Fruit fly (Drosophila melanogaster) whole organism, adult: ENCODE measurements around the gene Eogt.

ENCODE experiments used
- CG11617 ChIP-seq: fragments of 200-800 bp; sonication (Bioruptor generic); optimal IDR thresholded peaks from 2 replicates; lab custom pipeline; 2017; ENCODE audit warnings: mild to moderate bottlenecking, missing biosample characterization, missing genetic modification reagents, missing genetic modification characterization
- CG12768 ChIP-seq: fragments of 200-800 bp; sonication (Bioruptor generic); optimal IDR thresholded peaks from 2 replicates; lab custom pipeline; 2017; ENCODE audit warnings: missing biosample characterization, missing genetic modification characterization, mild to moderate bottlenecking, moderate library complexity, missing genetic modification reagents
- CG14711 ChIP-seq: fragments of 200-800 bp; sonication (Bioruptor generic); optimal IDR thresholded peaks from 2 replicates; lab custom pipeline; 2018; ENCODE audit warnings: missing biosample characterization, mild to moderate bottlenecking, missing genetic modification characterization, moderate library complexity
- CG1620 ChIP-seq: fragments of 200-800 bp; sonication (Bioruptor generic); optimal IDR thresholded peaks from 2 replicates; lab custom pipeline; 2016; ENCODE audit warnings: missing biosample characterization, missing genetic modification characterization
- CG33017 ChIP-seq: fragments of 200-800 bp; sonication (Bioruptor generic); optimal IDR thresholded peaks from 2 replicates; lab custom pipeline; 2018; ENCODE audit warnings: missing biosample characterization, mild to moderate bottlenecking, missing genetic modification characterization, moderate library complexity
- CG5204 ChIP-seq: fragments of 200-800 bp; sonication (Bioruptor generic); optimal IDR thresholded peaks from 2 replicates; lab custom pipeline; 2016; ENCODE audit warnings: missing biosample characterization, missing genetic modification characterization
- CG7045 ChIP-seq: fragments of 200-800 bp; sonication (Bioruptor generic); optimal IDR thresholded peaks from 2 replicates; lab custom pipeline; 2017; ENCODE audit warnings: missing biosample characterization, mild to moderate bottlenecking, missing genetic modification characterization
- CG7101 ChIP-seq: fragments of 200-800 bp; sonication (Bioruptor generic); optimal IDR thresholded peaks from 2 replicates; lab custom pipeline; 2018; ENCODE audit warnings: missing biosample characterization, mild to moderate bottlenecking, missing genetic modification characterization, moderate library complexity
- Clk ChIP-seq: fragments of 200-800 bp; sonication (Bioruptor generic); optimal IDR thresholded peaks from 2 replicates; lab custom pipeline; 2017; ENCODE audit warnings: missing biosample characterization, missing genetic modification characterization
- Crg-1 ChIP-seq: fragments of 200-800 bp; sonication (Bioruptor generic); optimal IDR thresholded peaks from 2 replicates; lab custom pipeline; 2016; ENCODE audit warnings: missing biosample characterization, missing genetic modification characterization
- Hr96 ChIP-seq: fragments of 200-800 bp; sonication (Bioruptor generic); optimal IDR thresholded peaks from 2 replicates; lab custom pipeline; 2016; ENCODE audit warnings: missing biosample characterization, missing genetic modification characterization
- Mnt ChIP-seq: fragments of 200-800 bp; sonication (Bioruptor generic); optimal IDR thresholded peaks from 2 replicates; lab custom pipeline; 2016; ENCODE audit warnings: missing biosample characterization, mild to moderate bottlenecking, missing genetic modification characterization
- bab1 ChIP-seq: fragments of 200-800 bp; sonication (Bioruptor generic); optimal IDR thresholded peaks from 3 replicates; lab custom pipeline; 2019; ENCODE audit warnings: missing biosample characterization, mild to moderate bottlenecking, missing genetic modification characterization, moderate library complexity
- cic ChIP-seq: fragments of 200-800 bp; sonication (Bioruptor generic); optimal IDR thresholded peaks from 2 replicates; lab custom pipeline; 2017; ENCODE audit warnings: missing biosample characterization, mild to moderate bottlenecking, missing genetic modification characterization, moderate library complexity
- cnc ChIP-seq, 2 experiments: fragments of >200 bp; optimal IDR thresholded peaks; 2 replicates each; lab custom pipeline; 2017
- kay ChIP-seq: fragments of 200-800 bp; sonication (Bioruptor generic); peaks from one replicate; lab custom pipeline; 2016; ENCODE audit warnings: missing biosample characterization, missing genetic modification characterization, borderline replicate concordance
- ovo ChIP-seq: fragments of 200-800 bp; sonication (Bioruptor generic); optimal IDR thresholded peaks from 2 replicates; lab custom pipeline; 2016; ENCODE audit warnings: missing biosample characterization, missing genetic modification characterization
- pad ChIP-seq: fragments of 200-800 bp; sonication (Bioruptor generic); optimal IDR thresholded peaks from 3 replicates; lab custom pipeline; 2017; ENCODE audit warnings: missing biosample characterization, missing genetic modification characterization, mild to moderate bottlenecking, moderate library complexity, missing genetic modification reagents
- tj ChIP-seq: fragments of 200-800 bp; sonication (Bioruptor generic); optimal IDR thresholded peaks from 3 replicates; lab custom pipeline; 2017; ENCODE audit warnings: missing biosample characterization, mild to moderate bottlenecking, missing genetic modification characterization, moderate library complexity
- toe ChIP-seq: fragments of 200-800 bp; sonication (Bioruptor generic); optimal IDR thresholded peaks from 2 replicates; lab custom pipeline; 2016; ENCODE audit warnings: missing biosample characterization, missing genetic modification characterization

Gene Eogt

DNA sequence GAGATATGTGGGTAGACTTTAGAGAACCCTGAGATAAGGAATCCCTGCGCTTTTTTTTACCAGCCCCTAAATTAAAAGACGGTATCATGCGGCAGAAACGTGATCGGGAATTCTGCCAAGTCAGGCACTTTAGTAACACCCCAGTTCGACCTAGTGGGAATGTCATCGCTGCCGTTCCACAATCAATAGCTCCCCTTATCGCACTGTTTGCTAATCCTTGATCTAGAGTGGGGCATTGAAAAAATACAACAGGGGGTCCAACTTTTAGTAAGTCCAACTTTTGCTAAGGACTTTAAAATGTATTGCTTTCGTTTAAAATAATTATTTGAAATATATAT lies 8.8 kb upstream of the Eogt start:
- TF ChIP-seq cnc (optimal IDR thresholded peaks at IDR 0.05; lab: Kevin White, UChicago) (peak; percentile 38 to 93), CG7045 (GFP tag; lab: Kevin White, UChicago) (no peak), CG11617 (GFP tag; lab: Kevin White, UChicago) (no peak), toe (GFP tag; lab: Kevin White, UChicago) (no peak), tj (GFP tag; lab: Kevin White, UChicago) (peak; percentile 62), CG7101 (no peak), kay (peak; percentile 65), CG1620 (GFP tag; lab: Kevin White, UChicago) (no peak)

DNA sequence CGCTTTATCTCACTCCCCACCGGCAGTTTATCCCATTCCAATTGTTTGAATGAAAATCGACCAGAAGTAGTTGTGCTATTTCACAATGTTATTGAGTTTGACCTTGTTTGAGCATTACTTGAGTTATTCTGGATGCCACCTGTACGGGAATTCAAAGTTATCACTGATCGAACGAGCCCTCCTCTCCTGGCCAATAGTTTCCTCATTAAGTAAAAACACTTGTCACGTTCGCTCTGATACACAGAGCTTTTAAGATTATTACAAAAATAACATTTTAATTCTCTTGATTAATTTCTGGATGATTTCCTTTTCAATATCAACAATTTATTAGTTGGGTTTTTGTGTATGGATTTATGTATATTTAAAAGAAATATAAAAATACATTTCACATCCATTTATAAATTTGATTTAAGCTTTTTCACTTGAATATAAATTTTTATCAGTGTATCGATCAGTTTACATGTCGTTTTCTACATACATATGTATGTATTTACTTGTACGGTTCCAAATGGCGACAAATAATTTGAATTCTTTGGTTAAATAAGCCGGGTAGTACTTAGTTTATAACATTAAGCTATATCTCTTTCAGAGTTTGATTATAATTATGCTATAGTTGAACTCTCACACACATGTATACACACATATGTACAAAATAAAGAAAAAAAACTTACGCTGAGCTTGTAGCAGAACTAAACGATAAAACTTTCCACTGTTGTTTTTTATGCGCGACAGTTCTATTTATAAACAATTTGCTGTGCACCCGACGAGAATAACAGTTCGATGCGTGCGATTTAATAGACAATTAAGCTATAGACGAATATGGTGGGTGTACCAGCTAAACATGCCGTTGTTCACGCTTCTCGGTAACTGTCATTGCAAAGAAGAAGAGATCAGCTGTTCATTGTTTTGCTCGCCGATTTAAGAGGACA lies 6.8 kb upstream of the Eogt start, which contains the start of the genes CG3609 and CG15390:
TSS of gene CG3609 (minus strand) at position 810 of the 929 bp plus-strand sequence.
TSS of gene CG15390 (plus strand) at position 896 of the 929 bp plus-strand sequence.
- peak; percentile 94 for TF ChIP-seq bab1 (GFP tag; lab: Kevin White, UChicago)
- TF ChIP-seq ovo: peak; percentile 79
- peak in 1 of 2 experiments; percentile 38 for TF ChIP-seq cnc (optimal IDR thresholded peaks at IDR 0.05; lab: Kevin White, UChicago)
- no peak for TF ChIP-seq kay
- peak; percentile 89 for TF ChIP-seq Hr96 (GFP tag; lab: Kevin White, UChicago)
- TF ChIP-seq CG1620 (GFP tag; lab: Kevin White, UChicago): peak; percentile 95
- TF ChIP-seq Mnt: peak; percentile 96
- TF ChIP-seq CG7101: peak; percentile 83
- peak; percentile 86 for TF ChIP-seq cic
- peak; percentile 62 for TF ChIP-seq pad (GFP tag; lab: Kevin White, UChicago)
- TF ChIP-seq Crg-1 (GFP tag; lab: Kevin White, UChicago): peak; percentile 86
- peak; percentile 92 for TF ChIP-seq CG33017
- peak; percentile 90 for TF ChIP-seq toe (GFP tag; lab: Kevin White, UChicago)
- TF ChIP-seq CG7045 (GFP tag; lab: Kevin White, UChicago): peak; percentile 78
- TF ChIP-seq Clk (GFP tag; lab: Kevin White, UChicago): no peak
- TF ChIP-seq CG14711 (tag; lab: Kevin White, UChicago): peak; percentile 65
- TF ChIP-seq tj (GFP tag; lab: Kevin White, UChicago): peak; percentile 67
- peak; percentile 88 for TF ChIP-seq CG5204 (GFP tag; lab: Kevin White, UChicago)
- peak; percentile 86 for TF ChIP-seq CG11617 (GFP tag; lab: Kevin White, UChicago)
- TF ChIP-seq CG12768 (GFP tag; lab: Kevin White, UChicago): peak; percentile 78

DNA sequence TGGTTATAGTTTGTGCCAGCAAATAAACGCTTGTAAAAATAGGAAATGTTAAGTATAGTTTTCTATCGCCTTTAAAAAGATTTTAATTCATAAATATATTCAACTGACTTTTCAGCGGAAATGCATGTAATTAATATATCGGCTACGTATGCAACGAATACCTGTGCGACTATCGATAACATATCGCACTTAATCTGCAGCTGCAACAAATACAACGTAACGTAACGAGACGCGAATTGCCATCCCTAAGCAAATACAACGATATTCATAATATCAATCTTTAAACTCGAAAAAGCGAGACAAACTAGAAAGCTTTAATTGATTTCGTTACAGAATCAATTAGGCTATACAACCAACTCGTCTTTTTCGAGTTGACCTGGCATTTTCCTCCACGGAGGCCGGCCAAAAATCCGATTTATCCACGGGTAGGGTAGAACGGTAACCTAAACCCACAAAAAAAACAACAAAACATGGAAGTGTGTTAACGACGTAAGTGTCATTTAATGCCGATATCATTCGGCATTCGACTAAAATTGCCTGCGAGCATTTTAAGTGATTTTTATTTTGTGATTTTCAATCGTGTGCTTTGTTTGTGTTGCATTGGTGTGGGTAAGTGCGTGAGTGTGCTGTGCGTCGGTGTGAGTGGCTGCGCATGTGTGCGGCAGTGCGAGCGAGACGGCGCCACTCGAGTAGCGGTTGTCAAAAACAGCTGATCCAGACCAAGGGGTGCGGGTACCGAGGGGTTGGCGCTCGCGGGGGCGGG lies 5.1 kb upstream of the Eogt start, which contains the start of gene Atxn7:
TSS of gene Atxn7 (plus strand) at position 187 of the 763 bp plus-strand sequence.
- TF ChIP-seq cnc (optimal IDR thresholded peaks at IDR 0.05; lab: Kevin White, UChicago) (no peak), Mnt (peak; percentile 70), Crg-1 (GFP tag; lab: Kevin White, UChicago) (peak; percentile 84), ovo (peak; percentile 92), Clk (GFP tag; lab: Kevin White, UChicago) (peak; percentile 12), CG7101 (peak; percentile 87), CG33017 (peak; percentile 76), Hr96 (GFP tag; lab: Kevin White, UChicago) (peak; percentile 80), toe (GFP tag; lab: Kevin White, UChicago) (peak; percentile 80), CG1620 (GFP tag; lab: Kevin White, UChicago) (peak; percentile 80), cic (peak; percentile 49), bab1 (GFP tag; lab: Kevin White, UChicago) (peak; percentile 88), tj (GFP tag; lab: Kevin White, UChicago) (peak; percentile 49), kay (no peak), pad (GFP tag; lab: Kevin White, UChicago) (peak; percentile 91), CG12768 (GFP tag; lab: Kevin White, UChicago) (peak; percentile 28), CG11617 (GFP tag; lab: Kevin White, UChicago) (peak; percentile 82), CG7045 (GFP tag; lab: Kevin White, UChicago) (peak; percentile 74), CG5204 (GFP tag; lab: Kevin White, UChicago) (peak; percentile 75), CG14711 (tag; lab: Kevin White, UChicago) (peak; percentile 39)

DNA sequence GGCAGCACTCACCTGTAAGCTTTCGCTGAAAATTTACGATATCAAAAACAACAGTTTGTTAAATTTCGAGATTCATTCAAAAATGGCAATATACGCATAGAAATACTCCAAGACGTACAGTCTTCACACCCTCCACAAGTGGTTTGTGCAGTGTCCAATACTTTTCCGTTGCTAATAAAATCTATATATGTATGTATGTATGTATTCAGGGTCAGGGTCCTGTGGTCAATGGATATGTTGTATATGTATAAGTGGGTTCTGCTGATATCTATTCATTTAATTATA lies 4.5 kb upstream of the Eogt start:
- TF ChIP-seq tj (GFP tag; lab: Kevin White, UChicago) (no peak), cic (peak; percentile 66)

DNA sequence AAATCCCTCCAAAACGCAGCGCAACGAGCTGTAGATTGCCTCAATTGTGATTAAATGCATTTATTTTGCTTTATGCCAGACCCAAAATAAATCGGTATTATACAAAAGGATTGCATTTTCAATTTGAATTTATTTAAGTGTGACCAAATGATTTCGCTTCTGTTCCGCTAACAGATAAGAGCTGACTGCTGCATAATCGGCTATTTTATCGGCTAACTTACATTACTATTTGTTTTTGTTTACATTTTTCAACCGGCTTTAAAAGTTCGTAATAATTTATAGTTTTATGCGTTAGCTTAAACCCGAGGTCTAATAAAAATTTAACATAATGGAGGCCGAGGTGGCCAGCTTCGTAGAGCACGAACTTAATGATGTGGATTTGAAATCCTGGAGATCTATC lies 2.1 kb downstream of the Eogt start, which contains the start of gene PIG-Wa:
TSS of gene PIG-Wa (plus strand) at position 232 of the 400 bp plus-strand sequence.
- TF ChIP-seq CG7101 (no peak), cnc (optimal IDR thresholded peaks at IDR 0.05; lab: Kevin White, UChicago) (no peak), Clk (GFP tag; lab: Kevin White, UChicago) (no peak), CG14711 (tag; lab: Kevin White, UChicago) (no peak), bab1 (GFP tag; lab: Kevin White, UChicago) (peak; percentile 18)

DNA sequence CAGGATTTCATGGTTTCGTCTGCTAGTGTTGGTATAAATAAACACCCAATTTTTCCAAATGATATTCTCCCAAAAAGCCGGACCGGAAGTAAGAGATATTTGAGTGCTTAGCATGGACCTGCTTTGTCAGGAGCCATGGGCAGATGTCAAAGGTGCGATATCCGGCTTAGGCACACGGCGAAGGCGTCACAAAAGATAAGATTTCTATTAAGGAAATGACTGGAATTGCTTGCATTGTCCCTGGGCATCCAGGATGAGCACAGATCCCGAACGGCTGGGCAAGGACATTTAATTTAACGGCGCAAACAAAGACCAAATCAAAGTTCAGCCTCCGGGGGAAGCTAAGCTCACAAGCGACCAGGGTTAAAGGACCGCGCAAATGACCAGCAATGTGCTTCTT lies 4.8 kb downstream of the Eogt start, which contains the start of gene CG3557:
TSS of gene CG3557 (minus strand) at position 101 of the 400 bp plus-strand sequence.
- no peak for TF ChIP-seq toe (GFP tag; lab: Kevin White, UChicago)
- no peak for TF ChIP-seq Crg-1 (GFP tag; lab: Kevin White, UChicago)
- no peak for TF ChIP-seq CG5204 (GFP tag; lab: Kevin White, UChicago)
